Worm (Caenorhabditis elegans) whole organism, L4 larva: ENCODE data around the gene tmem-231.

Source experiments
- aha-1 ChIP-seq: fragments of 150-350 bp; peaks from one replicate; lab custom pipeline; 2014; ENCODE audit warnings: missing biosample characterization, missing genetic modification characterization
- ama-1 ChIP-seq: fragments of 150-350 bp; optimal IDR thresholded peaks from 2 replicates; lab custom pipeline; 2014; ENCODE audit warnings: inconsistent platforms, mixed read lengths
- ceh-20 ChIP-seq: fragments of 200-800 bp; sonication (Bioruptor generic); IDR thresholded peaks from 2 replicates; pipeline ENCODE4 v1.3.6; 2022; ENCODE audit warnings: missing genetic modification reagents, missing genetic modification characterization, missing compliant biosample characterization
- daf-12 ChIP-seq: fragments of 150-350 bp; optimal IDR thresholded peaks from 2 replicates; lab custom pipeline; 2014; ENCODE audit warnings: missing biosample characterization, missing genetic modification reagents, missing genetic modification characterization
- fkh-10 ChIP-seq: fragments of 150-350 bp; optimal IDR thresholded peaks from 2 replicates; lab custom pipeline; 2014; ENCODE audit warnings: missing biosample characterization, missing genetic modification reagents, missing genetic modification characterization
- fos-1 ChIP-seq: fragments of 150-350 bp; optimal IDR thresholded peaks from 2 replicates; lab custom pipeline; 2014; ENCODE audit warnings: missing biosample characterization, missing genetic modification characterization
- lin-13 ChIP-seq: fragments of 150-350 bp; optimal IDR thresholded peaks from 2 replicates; lab custom pipeline; 2014; ENCODE audit warnings: missing biosample characterization, missing genetic modification reagents, missing genetic modification characterization
- mep-1 ChIP-seq: fragments of 150-350 bp; sonication (generic microtip); optimal IDR thresholded peaks from 3 replicates; lab custom pipeline; 2014; ENCODE audit warnings: missing biosample characterization, missing genetic modification characterization
- nhr-11 ChIP-seq: fragments of 150-350 bp; optimal IDR thresholded peaks from 2 replicates; lab custom pipeline; 2014; ENCODE audit warnings: missing biosample characterization, missing genetic modification characterization
- nhr-111 ChIP-seq: fragments of 200-800 bp; sonication (Bioruptor generic); optimal IDR thresholded peaks from 2 replicates; lab custom pipeline; 2018; ENCODE audit warnings: mild to moderate bottlenecking, missing genetic modification characterization, missing compliant biosample characterization
- nhr-77 ChIP-seq: fragments of 150-350 bp; optimal IDR thresholded peaks from 2 replicates; lab custom pipeline; 2014; ENCODE audit warnings: missing biosample characterization, missing genetic modification characterization
- pqm-1 ChIP-seq: sonication (generic microtip); optimal IDR thresholded peaks from 2 replicates; lab custom pipeline; 2017; ENCODE audit warnings: missing biosample characterization, missing genetic modification characterization

- TF ChIP-seq ama-1 (lab: Kevin White, UChicago): no peak
- no peak for TF ChIP-seq nhr-77 (tag; lab: Kevin White, UChicago)
- TF ChIP-seq daf-12 (tag; lab: Kevin White, UChicago): no peak
- no peak for TF ChIP-seq pqm-1 (tag; lab: Kevin White, UChicago)
- no peak for TF ChIP-seq nhr-11
- no peak for TF ChIP-seq lin-13
- no peak for TF ChIP-seq fkh-10
- no peak for TF ChIP-seq nhr-111
- TF ChIP-seq ceh-20: no peak
- TF ChIP-seq aha-1 (tag; lab: Kevin White, UChicago): no peak
- no peak for TF ChIP-seq mep-1 (tag; lab: Kevin White, UChicago)
- no peak for TF ChIP-seq fos-1
Observed at ce11 chrIV:8397814-8398213, 28.8 kb upstream of the tmem-231 start.
